Worm (Caenorhabditis elegans) whole organism, late embryonic: ENCODE data around the gene F23G4.1.

Source experiments
- C38D4.7 ChIP-seq: fragments of 200-800 bp; sonication (Bioruptor generic); optimal IDR thresholded peaks from 2 replicates; lab custom pipeline; 2018; ENCODE audit warnings: mild to moderate bottlenecking, missing genetic modification characterization, moderate library complexity, missing compliant biosample characterization
- F13H6.1 ChIP-seq: sonication (generic microtip); optimal IDR thresholded peaks from 2 replicates; lab custom pipeline; 2016; ENCODE audit warnings: missing genetic modification characterization, missing compliant biosample characterization
- T23F11.4 ChIP-seq: fragments of 200-800 bp; sonication (Bioruptor generic); optimal IDR thresholded peaks from 2 replicates; lab custom pipeline; 2018; ENCODE audit warnings: mild to moderate bottlenecking, missing genetic modification characterization, missing compliant biosample characterization
- Y22D7AL.16 ChIP-seq: sonication (generic microtip); optimal IDR thresholded peaks from 2 replicates; lab custom pipeline; 2016; ENCODE audit warnings: missing genetic modification characterization, missing compliant biosample characterization
- ahr-1 ChIP-seq: sonication (generic microtip); optimal IDR thresholded peaks from 2 replicates; lab custom pipeline; 2016; ENCODE audit warnings: missing genetic modification characterization, missing compliant biosample characterization
- ceh-14 ChIP-seq: sonication (generic microtip); optimal IDR thresholded peaks from 2 replicates; lab custom pipeline; 2016; ENCODE audit warnings: missing genotype, missing genetic modification characterization, missing compliant biosample characterization
- ceh-18 ChIP-seq: sonication (generic microtip); optimal IDR thresholded peaks from 2 replicates; lab custom pipeline; 2016; ENCODE audit warnings: missing genetic modification characterization, missing compliant biosample characterization
- ceh-19 ChIP-seq: fragments of 200-800 bp; sonication (Bioruptor generic); optimal IDR thresholded peaks from 2 replicates; lab custom pipeline; 2018; ENCODE audit warnings: mild to moderate bottlenecking, missing genetic modification characterization, missing compliant biosample characterization
- ceh-2 ChIP-seq: sonication (generic microtip); optimal IDR thresholded peaks from 2 replicates; lab custom pipeline; 2016; ENCODE audit warnings: missing genotype, missing genetic modification characterization, missing compliant biosample characterization
- ceh-22 ChIP-seq: sonication (generic microtip); optimal IDR thresholded peaks from 2 replicates; lab custom pipeline; 2017; ENCODE audit warnings: missing biosample characterization, missing genetic modification characterization
- ceh-31 ChIP-seq: sonication (generic microtip); optimal IDR thresholded peaks from 2 replicates; lab custom pipeline; 2016; ENCODE audit warnings: missing genetic modification characterization, missing compliant biosample characterization
- ceh-34 ChIP-seq: sonication (generic microtip); optimal IDR thresholded peaks from 2 replicates; lab custom pipeline; 2016; ENCODE audit warnings: mild to moderate bottlenecking, missing genetic modification characterization, missing compliant biosample characterization
- ceh-48 ChIP-seq: sonication (generic microtip); optimal IDR thresholded peaks from 2 replicates; lab custom pipeline; 2016; ENCODE audit warnings: missing genetic modification characterization, inconsistent platforms, missing compliant biosample characterization
- ceh-6 ChIP-seq: fragments of 200-800 bp; sonication (Bioruptor generic); optimal IDR thresholded peaks from 2 replicates; lab custom pipeline; 2018; ENCODE audit warnings: mild to moderate bottlenecking, missing genetic modification characterization, missing compliant biosample characterization
- che-1 ChIP-seq: sonication (generic microtip); optimal IDR thresholded peaks from 2 replicates; lab custom pipeline; 2016; ENCODE audit warnings: mild to moderate bottlenecking, missing genetic modification characterization, missing compliant biosample characterization
- dve-1 ChIP-seq: sonication (generic microtip); optimal IDR thresholded peaks from 2 replicates; lab custom pipeline; 2017; ENCODE audit warnings: antibody characterized with exemption, mild to moderate bottlenecking, missing genetic modification characterization, missing compliant biosample characterization
- fax-1 ChIP-seq: sonication (generic microtip); optimal IDR thresholded peaks from 2 replicates; lab custom pipeline; 2016; ENCODE audit warnings: missing genotype, missing genetic modification characterization, missing compliant biosample characterization
- fkh-10 ChIP-seq: fragments of 150-350 bp; optimal IDR thresholded peaks from 2 replicates; lab custom pipeline; 2014; ENCODE audit warnings: missing biosample characterization, missing genetic modification reagents, missing genetic modification characterization
- fkh-6 ChIP-seq: sonication (generic microtip); optimal IDR thresholded peaks from 2 replicates; lab custom pipeline; 2016; ENCODE audit warnings: missing genetic modification characterization, missing compliant biosample characterization
- hlh-13 ChIP-seq: fragments of 200-800 bp; sonication (Bioruptor generic); optimal IDR thresholded peaks from 2 replicates; lab custom pipeline; 2018; ENCODE audit warnings: mild to moderate bottlenecking, missing genetic modification characterization, missing compliant biosample characterization
- hlh-30 ChIP-seq: sonication (generic microtip); optimal IDR thresholded peaks from 2 replicates; lab custom pipeline; 2017; ENCODE audit warnings: antibody characterized with exemption, missing genetic modification characterization, missing compliant biosample characterization; ENCODE audit not compliant: insufficient read depth
- hlh-8 ChIP-seq: sonication (generic microtip); optimal IDR thresholded peaks from 2 replicates; lab custom pipeline; 2016; ENCODE audit warnings: missing genotype, missing genetic modification characterization, missing compliant biosample characterization
- madf-2 ChIP-seq: sonication (generic microtip); optimal IDR thresholded peaks from 2 replicates; lab custom pipeline; 2017; ENCODE audit warnings: missing genetic modification characterization, missing compliant biosample characterization
- mec-3 ChIP-seq: sonication (generic microtip); optimal IDR thresholded peaks from 2 replicates; lab custom pipeline; 2016; ENCODE audit warnings: borderline replicate concordance, missing genetic modification characterization, missing compliant biosample characterization
- nhr-11 ChIP-seq: fragments of 150-350 bp; optimal IDR thresholded peaks from 2 replicates; lab custom pipeline; 2014; ENCODE audit warnings: missing biosample characterization, missing genetic modification characterization
- pag-3 ChIP-seq: sonication (generic microtip); optimal IDR thresholded peaks from 2 replicates; lab custom pipeline; 2016; ENCODE audit warnings: missing compliant biosample characterization, missing genetic modification characterization, borderline replicate concordance
- pat-9 ChIP-seq: fragments of 200-800 bp; sonication (Bioruptor generic); optimal IDR thresholded peaks from 2 replicates; lab custom pipeline; 2018; ENCODE audit warnings: mild to moderate bottlenecking, missing genetic modification characterization, moderate library complexity, missing compliant biosample characterization
- pqm-1 ChIP-seq: sonication (generic microtip); optimal IDR thresholded peaks from 2 replicates; lab custom pipeline; 2016; ENCODE audit warnings: missing genetic modification characterization, missing compliant biosample characterization
- ref-2 ChIP-seq: sonication (generic microtip); optimal IDR thresholded peaks from 2 replicates; lab custom pipeline; 2016; ENCODE audit warnings: missing genetic modification characterization, missing compliant biosample characterization
- syd-9 ChIP-seq: sonication (generic microtip); optimal IDR thresholded peaks from 2 replicates; lab custom pipeline; 2016; ENCODE audit warnings: mild to moderate bottlenecking, missing genetic modification characterization, moderate library complexity, missing compliant biosample characterization
- tbx-7 ChIP-seq: sonication (generic microtip); optimal IDR thresholded peaks from 2 replicates; lab custom pipeline; 2016; ENCODE audit warnings: missing genotype, missing genetic modification characterization, missing compliant biosample characterization
- ttx-3 ChIP-seq: sonication (generic microtip); optimal IDR thresholded peaks from 2 replicates; lab custom pipeline; 2016; ENCODE audit warnings: missing genetic modification reagents, missing genetic modification characterization, missing compliant biosample characterization
- unc-3 ChIP-seq, 2 experiments: fragments of 200-800 bp in 1 of 2; sonication (Bioruptor generic) in 1 of 2; sonication (generic microtip) in 1 of 2; conservative IDR thresholded peaks in 1 of 2; optimal IDR thresholded peaks in 1 of 2; 2 replicates each; pipeline versions ENCODE4 v1.3.6 to Lab custom; 2016 to 2022; ENCODE audit warnings: missing compliant biosample characterization in 2 of 2, missing genetic modification characterization in 2 of 2, missing genetic modification reagents in 1 of 2
- unc-42 ChIP-seq: sonication (generic microtip); optimal IDR thresholded peaks from 2 replicates; lab custom pipeline; 2016; ENCODE audit warnings: missing genotype, missing genetic modification characterization, missing compliant biosample characterization
- unc-86 ChIP-seq: sonication (generic microtip); optimal IDR thresholded peaks from 2 replicates; lab custom pipeline; 2016; ENCODE audit warnings: missing genetic modification characterization, missing compliant biosample characterization
- zip-5 ChIP-seq: sonication (generic microtip); optimal IDR thresholded peaks from 2 replicates; lab custom pipeline; 2016; ENCODE audit warnings: missing genetic modification characterization, missing compliant biosample characterization

F23G4.1 gene

ce11 chrX:6641509-6641908 lies 38.5 kb upstream of the F23G4.1 start:
- TF ChIP-seq unc-42 (tag; lab: Kevin White, UChicago) (no peak), fkh-6 (tag; lab: Kevin White, UChicago) (no peak), ceh-2 (tag; lab: Kevin White, UChicago) (no peak), Y22D7AL.16 (no peak), hlh-8 (no peak), pat-9 (no peak), ceh-19 (GFP tag; lab: Kevin White, UChicago) (no peak), ceh-14 (tag; lab: Kevin White, UChicago) (no peak), unc-3 (GFP tag; conservative IDR thresholded peaks at IDR 0.05; lab: Robert Waterston, UW) (no peak), unc-3 (tag; optimal IDR thresholded peaks at IDR 0.05; lab: Kevin White, UChicago) (no peak), ref-2 (tag; lab: Kevin White, UChicago) (no peak), madf-2 (tag; lab: Kevin White, UChicago) (no peak), hlh-13 (no peak)

DNA sequence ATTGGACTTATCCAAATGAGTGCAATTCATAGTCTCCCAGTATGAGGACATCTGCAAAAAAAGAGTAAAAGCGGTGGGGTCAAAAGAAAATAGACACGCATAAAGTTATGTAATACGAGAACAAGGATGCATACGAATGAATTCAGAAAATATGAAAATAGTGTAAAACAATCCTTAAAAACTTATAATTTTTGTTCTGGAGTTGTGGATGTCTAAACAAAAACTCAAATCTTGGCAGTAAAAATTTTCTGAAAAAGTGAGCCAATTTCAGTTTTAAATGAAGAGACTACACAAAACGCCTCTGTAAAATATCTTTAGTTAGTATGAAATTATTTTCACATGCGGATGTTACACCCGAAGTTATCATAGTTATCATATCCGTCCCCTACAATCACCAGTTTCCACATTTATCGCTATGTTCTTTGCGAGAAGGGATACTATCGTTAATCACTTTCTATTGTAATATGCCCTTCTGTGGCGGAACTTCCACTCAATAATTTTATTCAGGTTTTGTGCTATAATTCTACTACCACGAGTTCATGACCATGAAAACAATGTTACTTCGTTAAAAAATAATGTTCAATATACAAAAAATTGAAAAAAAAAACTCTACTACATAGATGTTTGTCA lies 37.7 kb upstream of the F23G4.1 start, which contains the start of gene nhr-120:
nhr-120 (minus strand) TSS at position 51 of the 630 bp plus-strand sequence.
- TF ChIP-seq F13H6.1 = no peak
- TF ChIP-seq ahr-1 (tag; lab: Kevin White, UChicago) = no peak
- TF ChIP-seq C38D4.7 = no peak
- no peak for TF ChIP-seq ceh-18 (tag; lab: Kevin White, UChicago)
- no peak for TF ChIP-seq pat-9
- no peak for TF ChIP-seq hlh-13
- no peak for TF ChIP-seq ttx-3 (tag; lab: Kevin White, UChicago)
- no peak for TF ChIP-seq ceh-34 (tag; lab: Kevin White, UChicago)
- no peak for TF ChIP-seq ceh-14 (tag; lab: Kevin White, UChicago)
- TF ChIP-seq dve-1 (tag; lab: Kevin White, UChicago) = no peak
- TF ChIP-seq pqm-1 (tag; lab: Kevin White, UChicago) = no peak
- no peak for TF ChIP-seq ceh-2 (tag; lab: Kevin White, UChicago)
- no peak for TF ChIP-seq madf-2 (tag; lab: Kevin White, UChicago)
- no peak for TF ChIP-seq zip-5
- no peak for TF ChIP-seq hlh-30 (tag; lab: Kevin White, UChicago)
- no peak for TF ChIP-seq ceh-31
- TF ChIP-seq nhr-11 (tag; lab: Kevin White, UChicago) = no peak
- no peak for TF ChIP-seq mec-3 (tag; lab: Kevin White, UChicago)
- no peak for TF ChIP-seq T23F11.4 (GFP tag; lab: Kevin White, UChicago)
- TF ChIP-seq tbx-7 (tag; lab: Kevin White, UChicago) = no peak

ce11 chrX:6638985-6639573 lies 36.1 kb upstream of the F23G4.1 start:
- TF ChIP-seq syd-9 (no peak), madf-2 (tag; lab: Kevin White, UChicago) (no peak), ceh-2 (tag; lab: Kevin White, UChicago) (no peak), ceh-48 (tag; lab: Kevin White, UChicago) (no peak), pag-3 (tag; lab: Kevin White, UChicago) (no peak), ceh-34 (tag; lab: Kevin White, UChicago) (no peak)
- TF ChIP-seq, all 69 proteins: peak for 0

DNA sequence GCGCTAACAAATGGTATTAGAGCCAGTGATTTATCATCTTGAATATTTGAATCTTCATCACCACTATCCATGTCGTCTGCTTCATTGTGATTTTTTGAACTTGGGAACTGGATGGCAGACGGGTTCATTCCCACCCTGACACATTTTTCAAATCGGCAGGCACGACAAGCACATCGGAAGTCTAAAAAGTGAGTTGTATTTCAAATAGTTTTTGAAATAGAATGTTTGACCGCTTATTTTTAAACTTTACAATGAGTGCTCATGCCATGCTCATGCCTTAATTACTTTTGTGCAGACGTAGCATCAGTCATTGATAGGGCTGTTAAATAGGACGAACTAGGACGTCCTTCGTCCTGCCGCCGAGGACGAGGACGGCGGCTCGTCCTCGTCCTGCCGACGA lies 34.9 kb upstream of the F23G4.1 start:
- no peak for TF ChIP-seq ceh-22 (tag; lab: Kevin White, UChicago)
- TF ChIP-seq ttx-3 (tag; lab: Kevin White, UChicago) = no peak
- no peak for TF ChIP-seq che-1 (tag; lab: Kevin White, UChicago)
- no peak for TF ChIP-seq unc-86
- no peak for TF ChIP-seq fkh-10 (GFP tag; lab: Kevin White, UChicago)
- no peak for TF ChIP-seq ahr-1 (tag; lab: Kevin White, UChicago)
- TF ChIP-seq ceh-6 (GFP tag; lab: Kevin White, UChicago) = no peak
- TF ChIP-seq fax-1 = no peak
- no peak for TF ChIP-seq ref-2 (tag; lab: Kevin White, UChicago)
